Worm (Caenorhabditis elegans) whole organism, young adult: ENCODE results near the gene cbs-2.
"Not testable (repeated sequence)": the region's sequence is repeated elsewhere in the genome, so short reads cannot be mapped to it uniquely, and the experiment has no call there.

ENCODE experiments used
- B0035.1 ChIP-seq: sonication (generic microtip); optimal IDR thresholded peaks from 2 replicates; lab custom pipeline; 2016; ENCODE audit warnings: missing genetic modification characterization, mild to moderate bottlenecking, missing compliant biosample characterization, missing genotype, missing genetic modification reagents
- B0261.1 ChIP-seq: sonication (generic microtip); optimal IDR thresholded peaks from 2 replicates; lab custom pipeline; 2016; ENCODE audit warnings: mild to moderate bottlenecking, missing genetic modification characterization, moderate library complexity, missing compliant biosample characterization
- F49E8.2 ChIP-seq: sonication (generic microtip); optimal IDR thresholded peaks from 3 replicates; lab custom pipeline; 2017; ENCODE audit warnings: missing genetic modification characterization, mild to moderate bottlenecking, missing compliant biosample characterization, antibody characterized with exemption, moderate library complexity; ENCODE audit not compliant: insufficient read depth
- aptf-3 ChIP-seq: fragments of 200-800 bp; sonication (Bioruptor generic); IDR thresholded peaks from 2 replicates; pipeline ENCODE4 v1.3.6; 2022; ENCODE audit warnings: missing genetic modification characterization, missing compliant biosample characterization
- bed-1 ChIP-seq: fragments of 200-800 bp; sonication (Bioruptor generic); IDR thresholded peaks from 2 replicates; pipeline ENCODE4 v1.3.6; 2022; ENCODE audit warnings: missing genetic modification reagents, missing genetic modification characterization, missing compliant biosample characterization
- ceh-27 ChIP-seq: fragments of 200-800 bp; sonication (Bioruptor generic); optimal IDR thresholded peaks from 2 replicates; lab custom pipeline; 2018; ENCODE audit warnings: mild to moderate bottlenecking, missing genetic modification characterization, moderate library complexity, missing compliant biosample characterization
- chd-7 ChIP-seq: sonication (generic microtip); optimal IDR thresholded peaks from 2 replicates; lab custom pipeline; 2016; ENCODE audit warnings: mild to moderate bottlenecking, missing genetic modification characterization, moderate library complexity, missing compliant biosample characterization
- hsf-1 ChIP-seq: fragments of 200-800 bp; sonication (Bioruptor generic); IDR thresholded peaks from 2 replicates; pipeline ENCODE4 v1.3.6; 2022; ENCODE audit warnings: missing genetic modification reagents, missing genetic modification characterization, missing compliant biosample characterization
- sea-2 ChIP-seq: fragments of 200-800 bp; sonication (Bioruptor generic); IDR thresholded peaks from 2 replicates; pipeline ENCODE4 v1.3.6; 2022; ENCODE audit warnings: missing genetic modification characterization, missing compliant biosample characterization
- unc-62 ChIP-seq: fragments of 150-350 bp; optimal IDR thresholded peaks from 2 replicates; lab custom pipeline; 2014; ENCODE audit warnings: missing biosample characterization, missing genetic modification reagents, missing genetic modification characterization
- zim-3 ChIP-seq: sonication (generic microtip); optimal IDR thresholded peaks from 2 replicates; lab custom pipeline; 2017; ENCODE audit warnings: mild to moderate bottlenecking, missing genetic modification characterization, moderate library complexity, missing compliant biosample characterization

DNA sequence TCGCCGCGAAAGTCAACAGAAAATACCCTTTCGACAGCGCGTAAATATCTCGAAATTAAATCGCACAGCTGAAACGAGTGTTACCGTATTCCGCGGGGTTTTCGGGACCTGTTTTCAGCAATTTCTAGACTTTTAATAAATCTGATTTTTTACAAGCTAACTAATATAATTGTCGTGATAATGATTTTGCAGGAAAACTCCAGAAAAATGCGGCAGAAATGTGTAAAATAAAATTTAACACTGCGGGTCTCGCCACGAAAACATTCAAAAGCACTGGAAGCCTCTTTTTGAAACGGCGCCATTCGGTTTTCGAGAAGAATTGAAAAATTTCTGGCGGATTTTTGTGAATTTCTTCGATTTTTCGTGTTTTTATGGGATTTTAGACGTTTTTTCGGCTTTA is 9.1 kb upstream of the cbs-2 start, which contains the start of gene F54A3.6:
- not testable (repeated sequence) for TF ChIP-seq aptf-3 (GFP tag; lab: Robert Waterston, UW); sea-2 (GFP tag; lab: Robert Waterston, UW); B0035.1 (tag; lab: Kevin White, UChicago); unc-62 (GFP tag; lab: Kevin White, UChicago); F49E8.2 (tag; lab: Kevin White, UChicago); zim-3 (tag; lab: Kevin White, UChicago); B0261.1 (tag; lab: Kevin White, UChicago); ceh-27 (GFP tag; lab: Kevin White, UChicago); bed-1; chd-7
- peak; percentile 80 for TF ChIP-seq hsf-1
